Fruit fly (Drosophila melanogaster) whole organism, embryonic: ENCODE measurements around the gene RpS9.

ENCODE experiments used
- Blimp-1 ChIP-seq: fragments of 200-800 bp; sonication (Bioruptor generic); optimal IDR thresholded peaks from 3 replicates; lab custom pipeline; 2018; ENCODE audit warnings: missing biosample characterization, missing genetic modification characterization, mild to moderate bottlenecking, moderate library complexity, missing genetic modification reagents
- CG10431 ChIP-seq: fragments of 200-800 bp; sonication (Bioruptor generic); optimal IDR thresholded peaks from 3 replicates; lab custom pipeline; 2018; ENCODE audit warnings: missing biosample characterization, mild to moderate bottlenecking, missing genetic modification characterization
- CG13775 ChIP-seq: fragments of 200-800 bp; sonication (Bioruptor generic); optimal IDR thresholded peaks from 3 replicates; lab custom pipeline; 2017; ENCODE audit warnings: missing biosample characterization, mild to moderate bottlenecking, missing genetic modification characterization
- CG31224 ChIP-seq: fragments of 200-800 bp; sonication (Bioruptor generic); IDR thresholded peaks from 2 replicates; pipeline ENCODE4 v1.3.6; 2022; ENCODE audit warnings: missing biosample characterization, missing genetic modification characterization
- NC2α ChIP-seq: fragments of 200-800 bp; sonication (Bioruptor generic); optimal IDR thresholded peaks from 2 replicates; lab custom pipeline; 2016; ENCODE audit warnings: missing biosample characterization, missing genetic modification characterization
- Sry-β ChIP-seq: fragments of 200-800 bp; sonication (Bioruptor generic); optimal IDR thresholded peaks from 2 replicates; lab custom pipeline; 2018; ENCODE audit warnings: missing biosample characterization, mild to moderate bottlenecking, missing genetic modification characterization, moderate library complexity
- Vsx1 ChIP-seq: fragments of 200-800 bp; sonication (Bioruptor generic); optimal IDR thresholded peaks from 2 replicates; lab custom pipeline; 2017; ENCODE audit warnings: missing biosample characterization, mild to moderate bottlenecking, missing genetic modification characterization, missing genetic modification reagents
- ac ChIP-seq: fragments of 200-800 bp; sonication (Bioruptor generic); optimal IDR thresholded peaks from 3 replicates; lab custom pipeline; 2017; ENCODE audit warnings: missing biosample characterization, mild to moderate bottlenecking, missing genetic modification characterization
- dmrt99B ChIP-seq: fragments of 200-800 bp; sonication (Bioruptor generic); optimal IDR thresholded peaks from 2 replicates; lab custom pipeline; 2018; ENCODE audit warnings: missing biosample characterization, mild to moderate bottlenecking, missing genetic modification characterization, moderate library complexity
- hkb ChIP-seq, 2 experiments: fragments of 200-800 bp in 1 of 2; fragments of >200 bp in 1 of 2; sonication (Bioruptor generic) in 1 of 2; IDR thresholded peaks in 1 of 2; optimal IDR thresholded peaks in 1 of 2; 2 replicates each; pipeline versions ENCODE4 v1.3.6 to Lab custom; 2017 to 2022; ENCODE audit warnings: missing biosample characterization in 1 of 2, missing genetic modification characterization in 1 of 2
- jumu ChIP-seq: fragments of 200-800 bp; sonication (Bioruptor generic); optimal IDR thresholded peaks from 3 replicates; lab custom pipeline; 2016; ENCODE audit warnings: missing biosample characterization, missing genetic modification characterization
- sqz ChIP-seq: fragments of 200-800 bp; sonication (Bioruptor generic); optimal IDR thresholded peaks from 3 replicates; lab custom pipeline; 2018; ENCODE audit warnings: missing biosample characterization, mild to moderate bottlenecking, missing genetic modification characterization
- tio ChIP-seq: fragments of 200-800 bp; sonication (Bioruptor generic); optimal IDR thresholded peaks from 2 replicates; lab custom pipeline; 2017; ENCODE audit warnings: missing biosample characterization, missing genetic modification characterization, inconsistent platforms

- TF ChIP-seq sqz (no peak), dmrt99B (tag; lab: Kevin White, UChicago) (no peak), CG13775 (GFP tag; lab: Kevin White, UChicago) (no peak), NC2α (GFP tag; lab: Kevin White, UChicago) (no peak), tio (no peak), Sry-β (GFP tag; lab: Kevin White, UChicago) (no peak), CG10431 (no peak), Vsx1 (GFP tag; lab: Kevin White, UChicago) (no peak), Blimp-1 (GFP tag; lab: Kevin White, UChicago) (peak; percentile 92), CG31224 (no peak), jumu (GFP tag; lab: Kevin White, UChicago) (no peak), hkb (optimal IDR thresholded peaks at IDR 0.05; lab: Kevin White, UChicago) (peak; percentile 66), hkb (GFP tag; IDR thresholded peaks at IDR 0.05; lab: Robert Waterston, UW) (no peak), ac (GFP tag; lab: Kevin White, UChicago) (no peak)
These were observed 36.6 kb upstream of the RpS9 start for dm6 chr3L:9547910-9548309.
